Worm (Caenorhabditis elegans): ENCODE data around the gene F53F4.18.

Gene F53F4.18

ce11 chrV:13589494-13590176 is at the start of gene F53F4.18, which contains the start of gene F53F4.2:
Gene F53F4.18 (plus strand): TSS chrV:13590126.
Gene F53F4.2 (minus strand): TSS chrV:13589594.
- TF ChIP-seq ceh-16 (tag; optimal IDR thresholded peaks at IDR 0.05) (no peak), nhr-77 (tag; optimal IDR thresholded peaks at IDR 0.05) (no peak), skn-1 (tag; optimal IDR thresholded peaks at IDR 0.05) (no peak), peb-1 (tag; optimal IDR thresholded peaks at IDR 0.05) (no peak), nhr-10 (tag; optimal IDR thresholded peaks at IDR 0.05) (no peak), dmd-4 (tag; optimal IDR thresholded peaks at IDR 0.05) (no peak), ama-1 (optimal IDR thresholded peaks at IDR 0.05) (no peak), ceh-82 (tag; optimal IDR thresholded peaks at IDR 0.05) (no peak), nhr-129 (tag; optimal IDR thresholded peaks at IDR 0.05) (no peak), mdl-1 (tag; optimal IDR thresholded peaks at IDR 0.05) (no peak), nhr-25 (tag; optimal IDR thresholded peaks at IDR 0.05) (no peak), nhr-6 (tag; optimal IDR thresholded peaks at IDR 0.05) (no peak), lin-11 (tag; optimal IDR thresholded peaks at IDR 0.05) (no peak), sma-3 (GFP tag; optimal IDR thresholded peaks at IDR 0.05) (no peak), ztf-11 (tag; optimal IDR thresholded peaks at IDR 0.05) (no peak), elt-1 (tag; optimal IDR thresholded peaks at IDR 0.05) (no peak), ztf-4 (tag; optimal IDR thresholded peaks at IDR 0.05) (no peak)

ce11 chrV:13551601-13552000 is 38.3 kb upstream of the F53F4.18 start, which contains the start of the genes C56A3.4 and C56A3.5:
Gene C56A3.4 (minus strand): TSS chrV:13551754.
Gene C56A3.5 (plus strand): TSS chrV:13551967.
- peak; percentile 67 for TF ChIP-seq unc-55 (GFP tag; optimal IDR thresholded peaks at IDR 0.05)
- peak; percentile 60 for TF ChIP-seq nhr-129 (tag; optimal IDR thresholded peaks at IDR 0.05)
- TF ChIP-seq C34F6.9 (tag; optimal IDR thresholded peaks at IDR 0.05), result peak; percentile 82
- TF ChIP-seq sma-3 (GFP tag; optimal IDR thresholded peaks at IDR 0.05), result peak; percentile 30
- TF ChIP-seq snpc-4 (tag; optimal IDR thresholded peaks at IDR 0.05), result peak; percentile 14
- no peak for TF ChIP-seq ama-1 (optimal IDR thresholded peaks at IDR 0.05)
- no peak for TF ChIP-seq mdl-1 (tag; optimal IDR thresholded peaks at IDR 0.05)
- peak; percentile 54 for TF ChIP-seq crh-2 (tag; optimal IDR thresholded peaks at IDR 0.05)
- peak; percentile 64 for TF ChIP-seq gmeb-1 (tag; optimal IDR thresholded peaks at IDR 0.05)
- TF ChIP-seq sma-9 (GFP tag; optimal IDR thresholded peaks at IDR 0.05), result peak; percentile 54
- TF ChIP-seq sma-9 (tag; optimal IDR thresholded peaks at IDR 0.05), result no peak
- no peak for TF ChIP-seq ceh-16 (tag; optimal IDR thresholded peaks at IDR 0.05)
- TF ChIP-seq nhr-21 (tag; optimal IDR thresholded peaks at IDR 0.05), result no peak
- peak; percentile 50 for TF ChIP-seq fos-1 (tag; optimal IDR thresholded peaks at IDR 0.05)
- TF ChIP-seq nhr-11 (tag; optimal IDR thresholded peaks at IDR 0.05), result no peak
- peak; percentile 43 to 67 for TF ChIP-seq lsy-2 (tag; optimal IDR thresholded peaks at IDR 0.05)
- TF ChIP-seq skn-1 (tag; optimal IDR thresholded peaks at IDR 0.05), result peak; percentile 7
- peak; percentile 1 for TF ChIP-seq lin-13 (GFP tag; optimal IDR thresholded peaks at IDR 0.05)

ce11 chrV:13556297-13556696 is 33.6 kb upstream of the F53F4.18 start, which contains the start of gene C56A3.6:
Gene C56A3.6 (minus strand): TSS chrV:13556397.
- TF ChIP-seq nhr-77 (tag; optimal IDR thresholded peaks at IDR 0.05) (no peak), nhr-129 (tag; optimal IDR thresholded peaks at IDR 0.05) (no peak), ama-1 (optimal IDR thresholded peaks at IDR 0.05) (no peak), mab-5 (tag; optimal IDR thresholded peaks at IDR 0.05) (no peak), lin-39 (tag; optimal IDR thresholded peaks at IDR 0.05) (no peak), crh-2 (tag; optimal IDR thresholded peaks at IDR 0.05) (no peak)

- TF ChIP-seq nhr-237 (tag; optimal IDR thresholded peaks at IDR 0.05) (no peak), dmd-4 (tag; optimal IDR thresholded peaks at IDR 0.05) (no peak), sma-9 (GFP tag; optimal IDR thresholded peaks at IDR 0.05) (peak; percentile 85), sma-9 (tag; optimal IDR thresholded peaks at IDR 0.05) (no peak), sma-3 (GFP tag; optimal IDR thresholded peaks at IDR 0.05) (peak; percentile 83), lin-13 (GFP tag; optimal IDR thresholded peaks at IDR 0.05) (peak; percentile 64), blmp-1 (tag; optimal IDR thresholded peaks at IDR 0.05; ENCODE audit: insufficient read depth) (no peak), unc-39 (tag; optimal IDR thresholded peaks at IDR 0.05) (no peak), lsy-2 (tag; optimal IDR thresholded peaks at IDR 0.05) (peak; percentile 58 to 83), sem-4 (tag; optimal IDR thresholded peaks at IDR 0.05) (peak; percentile 59), nhr-129 (tag; optimal IDR thresholded peaks at IDR 0.05) (peak; percentile 48), elt-3 (tag; optimal IDR thresholded peaks at IDR 0.05) (no peak), nhr-23 (tag; optimal IDR thresholded peaks at IDR 0.05) (no peak), ceh-82 (tag; optimal IDR thresholded peaks at IDR 0.05) (no peak), ztf-4 (tag; optimal IDR thresholded peaks at IDR 0.05) (no peak), lin-11 (tag; optimal IDR thresholded peaks at IDR 0.05) (peak; percentile 34), unc-55 (GFP tag; optimal IDR thresholded peaks at IDR 0.05) (peak; percentile 92), egl-27 (tag; optimal IDR thresholded peaks at IDR 0.05) (peak; percentile 36), F13H6.1 (tag; optimal IDR thresholded peaks at IDR 0.05) (peak; percentile 81), R02D3.7 (tag; optimal IDR thresholded peaks at IDR 0.05) (no peak), nhr-11 (tag; optimal IDR thresholded peaks at IDR 0.05) (no peak), elt-1 (tag; optimal IDR thresholded peaks at IDR 0.05) (no peak), fos-1 (tag; optimal IDR thresholded peaks at IDR 0.05) (peak; percentile 87), ceh-16 (tag; optimal IDR thresholded peaks at IDR 0.05) (no peak), ztf-1 (GFP tag; conservative IDR thresholded peaks at IDR 0.05) (no peak), gmeb-1 (tag; optimal IDR thresholded peaks at IDR 0.05) (peak; percentile 96), ZK546.5 (tag; optimal IDR thresholded peaks at IDR 0.05) (no peak), nhr-12 (tag; optimal IDR thresholded peaks at IDR 0.05) (no peak), ztf-11 (tag; optimal IDR thresholded peaks at IDR 0.05) (no peak), mab-5 (tag; optimal IDR thresholded peaks at IDR 0.05) (peak; percentile 73), nhr-6 (tag; optimal IDR thresholded peaks at IDR 0.05) (no peak), Y55F3AM.14 (GFP tag; optimal IDR thresholded peaks at IDR 0.05) (no peak)
Observed at ce11 chrV:13556746-13557145, 33.2 kb upstream of the F53F4.18 start, which contains the start of gene cav-2. Gene cav-2 (plus strand): TSS chrV:13557104.
